Worm (Caenorhabditis elegans) whole organism, L3 larva: ENCODE measurements around the gene unc-82.

ENCODE experiments used
- daf-12 ChIP-seq: fragments of 150-350 bp; optimal IDR thresholded peaks from 2 replicates; lab custom pipeline; 2014; ENCODE audit warnings: missing biosample characterization, missing genetic modification reagents, missing genetic modification characterization
- egl-27 ChIP-seq: sonication (generic microtip); optimal IDR thresholded peaks from 4 replicates; lab custom pipeline; 2017; ENCODE audit warnings: missing biosample characterization, missing genetic modification reagents, missing genetic modification characterization
- ztf-4 ChIP-seq: fragments of 150-350 bp; optimal IDR thresholded peaks from 2 replicates; lab custom pipeline; 2014; ENCODE audit warnings: missing biosample characterization, missing genetic modification characterization

DNA sequence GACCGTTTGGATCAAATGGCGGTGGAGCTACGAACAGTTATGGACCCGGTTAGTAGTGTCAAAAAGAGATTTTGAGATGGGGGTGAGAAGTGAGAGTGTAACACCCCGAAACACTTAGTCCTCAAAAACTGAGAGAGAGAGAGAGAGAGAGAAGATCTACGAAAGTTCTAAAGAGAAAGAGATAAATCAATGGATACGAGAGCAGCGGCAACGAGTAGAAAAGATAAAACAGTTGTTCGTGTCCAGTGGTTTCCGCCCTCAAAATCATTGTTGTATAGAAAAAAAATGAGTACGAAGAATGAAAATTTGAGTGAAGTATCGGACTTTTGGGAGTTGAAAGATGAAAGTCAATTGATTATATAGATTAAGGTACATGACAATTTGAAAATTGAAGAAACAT is 4.7 kb downstream of the unc-82 start:
- TF ChIP-seq ztf-4 (tag; lab: Kevin White, UChicago) (no peak), egl-27 (tag; lab: Kevin White, UChicago) (no peak), daf-12 (no peak)
